Worm (Caenorhabditis elegans) whole organism, L2 larva: ENCODE results near the gene ncr-1.

Experiments used
- C34F6.9 ChIP-seq: fragments of 150-350 bp; optimal IDR thresholded peaks from 2 replicates; lab custom pipeline; 2014; ENCODE audit warnings: missing biosample characterization, missing genetic modification characterization
- F13H6.1 ChIP-seq: sonication (generic microtip); optimal IDR thresholded peaks from 2 replicates; lab custom pipeline; 2016; ENCODE audit warnings: missing genetic modification characterization, missing compliant biosample characterization
- R02D3.7 ChIP-seq: fragments of 150-350 bp; optimal IDR thresholded peaks from 2 replicates; lab custom pipeline; 2014; ENCODE audit warnings: missing biosample characterization, missing genetic modification characterization
- ZK546.5 ChIP-seq: sonication (generic microtip); optimal IDR thresholded peaks from 2 replicates; lab custom pipeline; 2017; ENCODE audit warnings: missing biosample characterization, missing genetic modification characterization
- alr-1 ChIP-seq: fragments of 150-350 bp; optimal IDR thresholded peaks from 2 replicates; lab custom pipeline; 2014; ENCODE audit warnings: missing biosample characterization, missing genetic modification characterization
- ama-1 ChIP-seq: fragments of 150-350 bp; optimal IDR thresholded peaks from 2 replicates; lab custom pipeline; 2018; ENCODE audit warnings: inconsistent platforms
- blmp-1 ChIP-seq: sonication (generic microtip); optimal IDR thresholded peaks from 2 replicates; lab custom pipeline; 2017; ENCODE audit warnings: missing genetic modification characterization, mild to moderate bottlenecking, missing compliant biosample characterization, antibody characterized with exemption, moderate library complexity; ENCODE audit not compliant: insufficient read depth
- ceh-16 ChIP-seq: fragments of 150-350 bp; optimal IDR thresholded peaks from 2 replicates; lab custom pipeline; 2014; ENCODE audit warnings: missing biosample characterization, missing genetic modification characterization
- ceh-82 ChIP-seq: fragments of 150-350 bp; optimal IDR thresholded peaks from 2 replicates; lab custom pipeline; 2014; ENCODE audit warnings: missing biosample characterization, missing genetic modification characterization
- crh-2 ChIP-seq: sonication (generic microtip); optimal IDR thresholded peaks from 2 replicates; lab custom pipeline; 2017; ENCODE audit warnings: missing biosample characterization, missing genetic modification characterization
- dmd-4 ChIP-seq: sonication (generic microtip); optimal IDR thresholded peaks from 2 replicates; lab custom pipeline; 2017; ENCODE audit warnings: missing biosample characterization, missing genetic modification characterization
- egl-27 ChIP-seq: sonication (generic microtip); optimal IDR thresholded peaks from 3 replicates; lab custom pipeline; 2017; ENCODE audit warnings: missing biosample characterization, missing genetic modification reagents, missing genetic modification characterization
- elt-1 ChIP-seq: fragments of 150-350 bp; optimal IDR thresholded peaks from 2 replicates; lab custom pipeline; 2014; ENCODE audit warnings: missing biosample characterization, missing genetic modification characterization
- elt-3 ChIP-seq: sonication (generic microtip); optimal IDR thresholded peaks from 2 replicates; lab custom pipeline; 2017; ENCODE audit warnings: missing biosample characterization, missing genetic modification characterization
- gmeb-1 ChIP-seq: fragments of 150-350 bp; optimal IDR thresholded peaks from 2 replicates; lab custom pipeline; 2014; ENCODE audit warnings: missing biosample characterization, missing genetic modification characterization
- lin-11 ChIP-seq: fragments of 150-350 bp; sonication (generic microtip); optimal IDR thresholded peaks from 2 replicates; lab custom pipeline; 2014; ENCODE audit warnings: missing biosample characterization, missing genetic modification characterization, inconsistent platforms, mixed read lengths
- lin-13 ChIP-seq: fragments of 150-350 bp; optimal IDR thresholded peaks from 2 replicates; lab custom pipeline; 2014; ENCODE audit warnings: missing biosample characterization, missing genetic modification reagents, missing genetic modification characterization
- lin-39 ChIP-seq: fragments of 150-350 bp; optimal IDR thresholded peaks from 2 replicates; lab custom pipeline; 2014; ENCODE audit warnings: missing biosample characterization, missing genetic modification reagents, missing genetic modification characterization
- lsy-2 ChIP-seq, 2 experiments: fragments of 150-350 bp in 1 of 2; sonication (generic microtip) in 1 of 2; optimal IDR thresholded peaks; 2 replicates each; lab custom pipeline; 2014 to 2017; ENCODE audit warnings: missing biosample characterization in 2 of 2, missing genetic modification characterization in 2 of 2
- mdl-1 ChIP-seq, 2 experiments: fragments of 150-350 bp in 1 of 2; sonication (generic microtip) in 1 of 2; optimal IDR thresholded peaks; 2 replicates each; lab custom pipeline; 2017; ENCODE audit warnings: missing biosample characterization in 2 of 2, missing genetic modification characterization in 2 of 2
- nhr-10 ChIP-seq: sonication (generic microtip); optimal IDR thresholded peaks from 2 replicates; lab custom pipeline; 2017; ENCODE audit warnings: missing biosample characterization, missing genetic modification characterization
- nhr-12 ChIP-seq: fragments of 150-350 bp; optimal IDR thresholded peaks from 2 replicates; lab custom pipeline; 2014; ENCODE audit warnings: missing biosample characterization, missing genetic modification characterization
- nhr-129 ChIP-seq: fragments of 150-350 bp; optimal IDR thresholded peaks from 2 replicates; lab custom pipeline; 2014; ENCODE audit warnings: missing biosample characterization, missing genetic modification characterization
- nhr-21 ChIP-seq: fragments of 150-350 bp; optimal IDR thresholded peaks from 2 replicates; lab custom pipeline; 2014; ENCODE audit warnings: missing biosample characterization, missing genetic modification characterization
- nhr-23 ChIP-seq: fragments of 150-350 bp; optimal IDR thresholded peaks from 2 replicates; lab custom pipeline; 2014; ENCODE audit warnings: missing biosample characterization, missing genetic modification reagents, missing genetic modification characterization
- nhr-25 ChIP-seq: fragments of 150-350 bp; sonication (generic microtip); optimal IDR thresholded peaks from 3 replicates; lab custom pipeline; 2014; ENCODE audit warnings: missing biosample characterization, missing genetic modification characterization
- nhr-6 ChIP-seq: fragments of 150-350 bp; optimal IDR thresholded peaks from 2 replicates; lab custom pipeline; 2014; ENCODE audit warnings: missing biosample characterization, missing genetic modification characterization
- sem-4 ChIP-seq: fragments of 150-350 bp; optimal IDR thresholded peaks from 2 replicates; lab custom pipeline; 2014; ENCODE audit warnings: missing biosample characterization, missing genetic modification reagents, missing genetic modification characterization
- skn-1 ChIP-seq: sonication (generic microtip); optimal IDR thresholded peaks from 2 replicates; lab custom pipeline; 2017; ENCODE audit warnings: missing biosample characterization, missing genetic modification characterization
- sma-3 ChIP-seq: sonication (generic microtip); optimal IDR thresholded peaks from 2 replicates; lab custom pipeline; 2016; ENCODE audit warnings: missing genetic modification reagents, missing genetic modification characterization, missing compliant biosample characterization
- sma-9 ChIP-seq, 2 experiments: fragments of 150-350 bp in 1 of 2; sonication (generic microtip) in 1 of 2; optimal IDR thresholded peaks; 2 replicates each; lab custom pipeline; 2014 to 2016; ENCODE audit warnings: missing genetic modification characterization in 2 of 2, mild to moderate bottlenecking in 1 of 2, missing biosample characterization in 1 of 2, missing compliant biosample characterization in 1 of 2, missing genetic modification reagents in 1 of 2, moderate library complexity in 1 of 2
- snpc-4 ChIP-seq: fragments of 150-350 bp; optimal IDR thresholded peaks from 2 replicates; lab custom pipeline; 2014; ENCODE audit warnings: missing biosample characterization, missing genetic modification characterization
- unc-39 ChIP-seq: fragments of 150-350 bp; optimal IDR thresholded peaks from 2 replicates; lab custom pipeline; 2014; ENCODE audit warnings: missing biosample characterization, missing genetic modification characterization
- unc-55 ChIP-seq: fragments of 150-350 bp; sonication (generic microtip); optimal IDR thresholded peaks from 3 replicates; lab custom pipeline; 2014; ENCODE audit warnings: missing biosample characterization, missing genetic modification reagents, missing genetic modification characterization
- zag-1 ChIP-seq: fragments of 150-350 bp; optimal IDR thresholded peaks from 2 replicates; lab custom pipeline; 2014; ENCODE audit warnings: missing biosample characterization, missing genetic modification characterization
- ztf-1 ChIP-seq: fragments of 200-800 bp; sonication (Bioruptor generic); conservative IDR thresholded peaks from 2 replicates; pipeline ENCODE4 v1.3.6; 2022; ENCODE audit warnings: missing genetic modification characterization, missing compliant biosample characterization
- ztf-4 ChIP-seq: fragments of 150-350 bp; optimal IDR thresholded peaks from 2 replicates; lab custom pipeline; 2014; ENCODE audit warnings: missing biosample characterization, missing genetic modification characterization

Gene ncr-1

ce11 chrX:4521837-4522816 lies 33.5 kb upstream of the ncr-1 start, which contains the start of gene C07A12.7:
Gene C07A12.7, minus strand, starts transcription at chrX:4522144.
- TF ChIP-seq ceh-82 (tag; lab: Kevin White, UChicago) (no peak), nhr-25 (tag; lab: Kevin White, UChicago) (peak; percentile 27), gmeb-1 (tag; lab: Kevin White, UChicago) (no peak), F13H6.1 (tag; lab: Kevin White, UChicago) (no peak), skn-1 (no peak), lin-11 (tag; lab: Kevin White, UChicago) (no peak), sma-3 (peak; percentile 19), nhr-12 (tag; lab: Kevin White, UChicago) (no peak), mdl-1 (tag; optimal IDR thresholded peaks at IDR 0.05; lab: Kevin White, UChicago) (no peak), nhr-129 (peak; percentile 49), zag-1 (tag; lab: Kevin White, UChicago) (no peak), lin-39 (tag; lab: Kevin White, UChicago) (no peak), alr-1 (tag; lab: Kevin White, UChicago) (no peak), nhr-10 (tag; lab: Kevin White, UChicago) (no peak), lin-13 (GFP tag; lab: Kevin White, UChicago) (no peak), unc-55 (peak; percentile 40), ZK546.5 (no peak), C34F6.9 (peak; percentile 10), sem-4 (tag; lab: Kevin White, UChicago) (no peak), egl-27 (no peak), nhr-23 (tag; lab: Kevin White, UChicago) (peak; percentile 76), nhr-21 (tag; lab: Kevin White, UChicago) (peak; percentile 48), lsy-2 (tag; optimal IDR thresholded peaks at IDR 0.05; lab: Kevin White, UChicago) (peak in 1 of 2 experiments; percentile 9), elt-1 (tag; lab: Kevin White, UChicago) (peak; percentile 52), R02D3.7 (tag; lab: Kevin White, UChicago) (no peak), unc-39 (tag; lab: Kevin White, UChicago) (no peak), ztf-4 (no peak), sma-9 (GFP tag; optimal IDR thresholded peaks at IDR 0.05; lab: Kevin White, UChicago) (peak; percentile 28), sma-9 (tag; optimal IDR thresholded peaks at IDR 0.05; lab: Kevin White, UChicago) (no peak), ztf-1 (GFP tag; lab: Robert Waterston, UW) (no peak), elt-3 (tag; lab: Kevin White, UChicago) (no peak), ceh-16 (tag; lab: Kevin White, UChicago) (peak; percentile 28), snpc-4 (no peak), ama-1 (lab: Kevin White, UChicago) (no peak), nhr-6 (no peak)

- TF ChIP-seq ceh-82 (tag; lab: Kevin White, UChicago) = no peak
- TF ChIP-seq unc-55 = peak; percentile 27
These were observed 32.5 kb upstream of the ncr-1 start for ce11 chrX:4521166-4521565.

ce11 chrX:4519968-4520367 lies 31.3 kb upstream of the ncr-1 start:
- peak; percentile 38 for TF ChIP-seq sma-3
- peak; percentile 63 for TF ChIP-seq nhr-25 (tag; lab: Kevin White, UChicago)
- TF ChIP-seq nhr-21 (tag; lab: Kevin White, UChicago) = peak; percentile 74
- TF ChIP-seq blmp-1 = peak; percentile 73
- no peak for TF ChIP-seq snpc-4
- TF ChIP-seq lin-13 (GFP tag; lab: Kevin White, UChicago) = no peak
- TF ChIP-seq lin-39 (tag; lab: Kevin White, UChicago) = no peak
- no peak for TF ChIP-seq alr-1 (tag; lab: Kevin White, UChicago)
- no peak for TF ChIP-seq dmd-4
- TF ChIP-seq crh-2 = peak; percentile 25
